Worm (Caenorhabditis elegans) whole organism, L4/young adult: ENCODE results near the gene F23A7.1.

ENCODE experiments used
- W03F9.2 ChIP-seq: fragments of 150-350 bp; optimal IDR thresholded peaks from 2 replicates; lab custom pipeline; 2014; ENCODE audit warnings: missing biosample characterization, missing genetic modification characterization
- dao-5 ChIP-seq: sonication (generic microtip); optimal IDR thresholded peaks from 2 replicates; lab custom pipeline; 2016; ENCODE audit warnings: missing genotype, missing genetic modification characterization, moderate library complexity, missing compliant biosample characterization

DNA sequence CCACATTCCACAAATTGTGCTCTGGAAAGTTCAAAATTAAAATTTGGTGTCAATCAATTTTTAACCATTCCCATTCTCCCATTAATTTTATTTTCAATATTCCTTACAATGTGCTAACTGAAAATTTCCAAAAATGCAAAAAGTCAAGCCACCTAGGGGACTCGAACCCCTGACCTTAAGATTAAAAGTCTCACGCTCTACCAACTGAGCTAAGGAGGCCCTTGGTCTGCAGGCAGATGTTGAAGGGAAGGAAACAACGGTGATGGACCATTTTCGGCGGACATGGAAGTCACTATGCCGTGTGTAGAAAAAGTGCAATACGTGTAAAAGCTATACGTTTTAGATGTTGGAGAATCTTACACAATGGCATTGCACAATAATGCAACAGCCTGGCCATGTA lies 541 bp downstream of the F23A7.1 start:
- TF ChIP-seq W03F9.2 (tag; lab: Kevin White, UChicago) = no peak
- TF ChIP-seq dao-5 (tag; lab: Kevin White, UChicago) = no peak
